Fruit fly (Drosophila melanogaster) whole organism, embryonic: ENCODE results near the gene CG43131.

Source experiments
- Asciz ChIP-seq: fragments of 200-800 bp; sonication (Bioruptor generic); optimal IDR thresholded peaks from 2 replicates; lab custom pipeline; 2017; ENCODE audit warnings: missing biosample characterization, mild to moderate bottlenecking, missing genetic modification characterization, missing genetic modification reagents
- Blimp-1 ChIP-seq: fragments of 200-800 bp; sonication (Bioruptor generic); optimal IDR thresholded peaks from 3 replicates; lab custom pipeline; 2018; ENCODE audit warnings: missing biosample characterization, missing genetic modification characterization, mild to moderate bottlenecking, moderate library complexity, missing genetic modification reagents
- CG12104 ChIP-seq: fragments of 200-800 bp; sonication (Bioruptor generic); optimal IDR thresholded peaks from 3 replicates; lab custom pipeline; 2016; ENCODE audit warnings: missing biosample characterization, missing genetic modification characterization
- CG12299 ChIP-seq: fragments of 200-800 bp; sonication (Bioruptor generic); optimal IDR thresholded peaks from 2 replicates; lab custom pipeline; 2018; ENCODE audit warnings: missing biosample characterization, mild to moderate bottlenecking, missing genetic modification characterization
- CG1233 ChIP-seq: fragments of 200-800 bp; sonication (Bioruptor generic); optimal IDR thresholded peaks from 4 replicates; lab custom pipeline; 2018; ENCODE audit warnings: missing biosample characterization, mild to moderate bottlenecking, missing genetic modification characterization
- CG13624 ChIP-seq: fragments of 200-800 bp; sonication (Bioruptor generic); optimal IDR thresholded peaks from 2 replicates; lab custom pipeline; 2016; ENCODE audit warnings: missing biosample characterization, missing genetic modification characterization
- CG17359 ChIP-seq: fragments of 200-800 bp; sonication (Bioruptor generic); optimal IDR thresholded peaks from 3 replicates; lab custom pipeline; 2018; ENCODE audit warnings: missing biosample characterization, mild to moderate bottlenecking, missing genetic modification characterization, moderate library complexity
- CG30431 ChIP-seq: fragments of 200-800 bp; sonication (Bioruptor generic); optimal IDR thresholded peaks from 2 replicates; lab custom pipeline; 2017; ENCODE audit warnings: missing biosample characterization, missing genetic modification characterization
- CG3065 ChIP-seq: fragments of 200-800 bp; sonication (Bioruptor generic); optimal IDR thresholded peaks from 2 replicates; lab custom pipeline; 2016; ENCODE audit warnings: missing biosample characterization, missing genetic modification characterization
- CG4424 ChIP-seq: fragments of 200-800 bp; sonication (Bioruptor generic); optimal IDR thresholded peaks from 3 replicates; lab custom pipeline; 2016; ENCODE audit warnings: missing biosample characterization, missing genetic modification characterization
- CG5180 ChIP-seq: fragments of 200-800 bp; sonication (Bioruptor generic); optimal IDR thresholded peaks from 3 replicates; lab custom pipeline; 2017; ENCODE audit warnings: missing biosample characterization, missing genetic modification characterization, mild to moderate bottlenecking, moderate library complexity, missing genetic modification reagents
- CG6765 ChIP-seq: fragments of 200-800 bp; sonication (Bioruptor generic); optimal IDR thresholded peaks from 3 replicates; lab custom pipeline; 2017; ENCODE audit warnings: missing biosample characterization, mild to moderate bottlenecking, missing genetic modification characterization
- CG8290 ChIP-seq, 3 experiments: fragments of 200-800 bp; sonication (Bioruptor generic); optimal IDR thresholded peaks; 2 replicates each; lab custom pipeline; 2016 to 2019; ENCODE audit warnings: missing biosample characterization in 3 of 3, missing genetic modification characterization in 3 of 3, mild to moderate bottlenecking in 2 of 3, moderate library complexity in 1 of 3
- CG9932 ChIP-seq: fragments of 200-800 bp; sonication (Bioruptor generic); IDR thresholded peaks from 2 replicates; pipeline ENCODE4 v1.3.6; 2022; ENCODE audit warnings: missing biosample characterization, missing genetic modification characterization
- ERR ChIP-seq: fragments of 200-800 bp; sonication (Bioruptor generic); optimal IDR thresholded peaks from 2 replicates; lab custom pipeline; 2016; ENCODE audit warnings: missing biosample characterization, missing genetic modification characterization
- Fer1 ChIP-seq: fragments of 200-800 bp; sonication (Bioruptor generic); optimal IDR thresholded peaks from 2 replicates; lab custom pipeline; 2017; ENCODE audit warnings: missing biosample characterization, mild to moderate bottlenecking, missing genetic modification characterization
- H2.0 ChIP-seq: fragments of 200-800 bp; sonication (Bioruptor generic); IDR thresholded peaks from 2 replicates; pipeline ENCODE4 v1.3.6; 2022; ENCODE audit warnings: missing biosample characterization, missing genetic modification characterization
- Hsf ChIP-seq: fragments of 200-800 bp; sonication (Bioruptor generic); optimal IDR thresholded peaks from 3 replicates; lab custom pipeline; 2016; ENCODE audit warnings: missing biosample characterization, missing genetic modification characterization
- Lim3 ChIP-seq: fragments of 200-800 bp; sonication (Bioruptor generic); IDR thresholded peaks from 2 replicates; pipeline ENCODE4 v1.3.6; 2022; ENCODE audit warnings: missing biosample characterization, missing genetic modification characterization
- MBD-R2 ChIP-seq: fragments of 200-800 bp; sonication (Bioruptor generic); IDR thresholded peaks from 2 replicates; pipeline ENCODE4 v1.3.6; 2022; ENCODE audit warnings: missing biosample characterization, missing genetic modification characterization
- Meics ChIP-seq: fragments of 200-800 bp; sonication (Bioruptor generic); optimal IDR thresholded peaks from 2 replicates; lab custom pipeline; 2017; ENCODE audit warnings: missing biosample characterization, mild to moderate bottlenecking, missing genetic modification characterization
- NK7.1 ChIP-seq: fragments of 200-800 bp; sonication (Bioruptor generic); optimal IDR thresholded peaks from 3 replicates; lab custom pipeline; 2016; ENCODE audit warnings: missing biosample characterization, missing genetic modification characterization
- Nf-YC ChIP-seq: fragments of 200-800 bp; optimal IDR thresholded peaks from 3 replicates; lab custom pipeline; 2019; ENCODE audit warnings: missing biosample characterization, mild to moderate bottlenecking, missing genetic modification characterization, moderate library complexity
- Oaz ChIP-seq: fragments of 200-800 bp; sonication (Bioruptor generic); IDR thresholded peaks from 2 replicates; pipeline ENCODE4 v1.3.6; 2022; ENCODE audit warnings: missing biosample characterization, missing genetic modification characterization
- Ptx1 ChIP-seq: fragments of 200-800 bp; sonication (Bioruptor generic); IDR thresholded peaks from 2 replicates; pipeline ENCODE4 v1.3.6; 2022; ENCODE audit warnings: missing biosample characterization, missing genetic modification characterization
- Sry-δ ChIP-seq: fragments of 200-800 bp; sonication (Bioruptor generic); optimal IDR thresholded peaks from 2 replicates; lab custom pipeline; 2016; ENCODE audit warnings: missing biosample characterization, missing genetic modification characterization
- Xrp1 ChIP-seq: fragments of 200-800 bp; sonication (Bioruptor generic); IDR thresholded peaks from 2 replicates; pipeline ENCODE4 v1.3.6; 2022; ENCODE audit warnings: missing biosample characterization, missing genetic modification characterization
- bigmax ChIP-seq: fragments of 200-800 bp; sonication (Bioruptor generic); optimal IDR thresholded peaks from 2 replicates; lab custom pipeline; 2018; ENCODE audit warnings: missing biosample characterization, mild to moderate bottlenecking, missing genetic modification characterization
- caup ChIP-seq: fragments of 200-800 bp; sonication (Bioruptor generic); optimal IDR thresholded peaks from 3 replicates; lab custom pipeline; 2017; ENCODE audit warnings: missing biosample characterization, mild to moderate bottlenecking, missing genetic modification characterization, moderate library complexity; ENCODE audit not compliant: severe bottlenecking
- chm ChIP-seq: fragments of 200-800 bp; sonication (Bioruptor generic); IDR thresholded peaks from 2 replicates; pipeline ENCODE4 v1.3.6; 2022; ENCODE audit warnings: missing biosample characterization, missing genetic modification characterization
- ci ChIP-seq: fragments of 200-800 bp; sonication (Bioruptor generic); IDR thresholded peaks from 3 replicates; pipeline ENCODE4 v1.3.6; 2022; ENCODE audit warnings: missing biosample characterization, missing genetic modification characterization
- dm ChIP-seq: fragments of 200-800 bp; sonication (Bioruptor generic); optimal IDR thresholded peaks from 3 replicates; lab custom pipeline; 2016; ENCODE audit warnings: missing biosample characterization, missing genetic modification characterization
- ftz-f1 ChIP-seq: fragments of 200-800 bp; sonication (Bioruptor generic); optimal IDR thresholded peaks from 2 replicates; lab custom pipeline; 2016; ENCODE audit warnings: missing biosample characterization, missing genetic modification characterization
- gce ChIP-seq: fragments of 200-800 bp; sonication (Bioruptor generic); IDR thresholded peaks from 3 replicates; pipeline ENCODE4 v1.3.6; 2022; ENCODE audit warnings: missing biosample characterization, missing genetic modification characterization
- jumu ChIP-seq: fragments of 200-800 bp; sonication (Bioruptor generic); optimal IDR thresholded peaks from 3 replicates; lab custom pipeline; 2016; ENCODE audit warnings: missing biosample characterization, missing genetic modification characterization
- kah ChIP-seq: fragments of 200-800 bp; sonication (Bioruptor generic); optimal IDR thresholded peaks from 2 replicates; lab custom pipeline; 2018; ENCODE audit warnings: missing biosample characterization, mild to moderate bottlenecking, missing genetic modification characterization
- lmd ChIP-seq: fragments of 200-800 bp; sonication (Bioruptor generic); IDR thresholded peaks from 2 replicates; pipeline ENCODE4 v1.3.6; 2022; ENCODE audit warnings: missing biosample characterization, missing genetic modification characterization
- lola ChIP-seq, 3 experiments: fragments of >200 bp in 2 of 3; fragments of 200-800 bp in 1 of 3; sonication (Bioruptor generic) in 1 of 3; optimal IDR thresholded peaks; 2 replicates each; lab custom pipeline; 2017 to 2019; ENCODE audit warnings: missing biosample characterization in 3 of 3, missing genetic modification characterization in 3 of 3, mild to moderate bottlenecking in 1 of 3, moderate library complexity in 1 of 3
- lov ChIP-seq, 2 experiments: fragments of 200-800 bp in 1 of 2; fragments of >200 bp in 1 of 2; sonication (Bioruptor generic) in 1 of 2; IDR thresholded peaks in 1 of 2; optimal IDR thresholded peaks in 1 of 2; 2 replicates in 1 of 2; 3 replicates in 1 of 2; pipeline versions ENCODE4 v1.3.6 to Lab custom; 2017 to 2022; ENCODE audit warnings: missing biosample characterization in 1 of 2, missing genetic modification characterization in 1 of 2
- mld ChIP-seq: fragments of 200-800 bp; sonication (Bioruptor generic); IDR thresholded peaks from 3 replicates; pipeline ENCODE4 v1.3.6; 2022; ENCODE audit warnings: missing biosample characterization, missing genetic modification characterization; ENCODE audit not compliant: partially characterized antibody
- odd ChIP-seq: fragments of 200-800 bp; sonication (Bioruptor generic); optimal IDR thresholded peaks from 2 replicates; lab custom pipeline; 2017; ENCODE audit warnings: missing biosample characterization, mild to moderate bottlenecking, missing genetic modification characterization
- otp ChIP-seq: fragments of 200-800 bp; sonication (Bioruptor generic); IDR thresholded peaks from 3 replicates; pipeline ENCODE4, ENCODE4 v1.3.6; 2022; ENCODE audit warnings: missing biosample characterization, missing genetic modification characterization
- pan ChIP-seq, 4 experiments: fragments of >200 bp in 3 of 4; fragments of 200-800 bp in 1 of 4; sonication (Bioruptor generic) in 1 of 4; optimal IDR thresholded peaks in 3 of 4; IDR thresholded peaks in 1 of 4; 2 replicates each; pipeline versions ENCODE4 v1.3.6 to Lab custom; 2017 to 2022; ENCODE audit warnings: missing biosample characterization in 2 of 4, missing genetic modification characterization in 2 of 4, mixed read lengths in 1 of 4
- pho ChIP-seq: fragments of 200-800 bp; sonication (Bioruptor generic); optimal IDR thresholded peaks from 2 replicates; lab custom pipeline; 2016; ENCODE audit warnings: missing biosample characterization, missing genetic modification characterization
- rib ChIP-seq: fragments of 200-800 bp; sonication (Bioruptor generic); IDR thresholded peaks from 2 replicates; pipeline ENCODE4 v1.3.6; 2022; ENCODE audit warnings: missing biosample characterization, missing genetic modification characterization
- sr ChIP-seq: fragments of 200-800 bp; sonication (Bioruptor generic); IDR thresholded peaks from 3 replicates; pipeline ENCODE4 v1.3.6; 2022; ENCODE audit warnings: missing biosample characterization, missing genetic modification characterization
- tap ChIP-seq: fragments of 200-800 bp; optimal IDR thresholded peaks from 3 replicates; lab custom pipeline; 2019; ENCODE audit warnings: missing biosample characterization, mild to moderate bottlenecking, missing genetic modification characterization, moderate library complexity
- unpg ChIP-seq: fragments of 200-800 bp; sonication (Bioruptor generic); optimal IDR thresholded peaks from 3 replicates; lab custom pipeline; 2018; ENCODE audit warnings: missing biosample characterization, mild to moderate bottlenecking, missing genetic modification characterization, moderate library complexity
- zen2 ChIP-seq: fragments of 200-800 bp; sonication (Bioruptor generic); IDR thresholded peaks from 3 replicates; pipeline ENCODE4 v1.3.6; 2022; ENCODE audit warnings: missing biosample characterization, missing genetic modification characterization; ENCODE audit not compliant: partially characterized antibody
- zf30C ChIP-seq: fragments of 200-800 bp; sonication (Bioruptor generic); optimal IDR thresholded peaks from 3 replicates; lab custom pipeline; 2018; ENCODE audit warnings: missing biosample characterization, mild to moderate bottlenecking, missing genetic modification characterization

CG43131 gene

DNA sequence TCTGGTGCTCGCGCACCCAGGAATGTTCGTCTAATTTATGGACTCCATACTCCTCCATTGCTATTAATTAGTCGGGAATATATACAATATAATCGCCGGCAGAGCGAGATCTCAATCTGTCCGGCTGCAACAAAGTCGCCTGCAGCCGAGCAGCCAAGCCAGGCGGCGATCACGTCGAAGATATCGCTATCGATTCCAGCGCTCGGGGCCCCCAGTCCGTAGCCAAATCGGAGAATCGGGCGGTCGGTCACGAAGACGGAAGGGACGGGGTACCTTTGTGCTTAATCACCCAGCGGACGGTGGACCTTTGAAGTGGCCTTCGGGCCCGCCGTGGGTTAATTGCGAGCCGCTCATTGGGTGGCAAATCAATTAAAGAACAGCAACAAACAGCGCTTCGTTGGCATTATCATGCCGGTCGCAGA, 43.3 kb downstream of the CG43131 start (continued):
- no peak for TF ChIP-seq CG9932 (GFP tag; lab: Robert Waterston, UW)
- no peak for TF ChIP-seq Sry-δ (GFP tag; lab: Kevin White, UChicago)
- no peak for TF ChIP-seq Xrp1
- no peak for TF ChIP-seq lola (GFP tag; optimal IDR thresholded peaks at IDR 0.05; lab: Kevin White, UChicago)
- no peak for TF ChIP-seq CG17359 (tag; lab: Kevin White, UChicago)
- no peak for TF ChIP-seq CG3065 (GFP tag; lab: Kevin White, UChicago)
- TF ChIP-seq bigmax (GFP tag; lab: Kevin White, UChicago) = no peak
- no peak for TF ChIP-seq Meics (GFP tag; lab: Kevin White, UChicago)
- no peak for TF ChIP-seq Fer1
- TF ChIP-seq Oaz (GFP tag; lab: Robert Waterston, UW) = no peak
- no peak for TF ChIP-seq Hsf (GFP tag; lab: Kevin White, UChicago)
- no peak for TF ChIP-seq Nf-YC (tag; lab: Kevin White, UChicago)
- TF ChIP-seq pan (optimal IDR thresholded peaks at IDR 0.05; lab: Kevin White, UChicago) = no peak
- TF ChIP-seq pan (GFP tag; optimal IDR thresholded peaks at IDR 0.05 in 1 of 2, IDR thresholded peaks at IDR 0.05 in 1 of 2) = peak in 1 of 2 experiments; percentile 43
- TF ChIP-seq gce (GFP tag; lab: Robert Waterston, UW) = no peak
- no peak for TF ChIP-seq CG1233
- TF ChIP-seq mld (GFP tag; lab: Robert Waterston, UW) = no peak
- TF ChIP-seq CG12299 (tag; lab: Kevin White, UChicago) = no peak
- TF ChIP-seq CG5180 (GFP tag; lab: Kevin White, UChicago) = no peak
- TF ChIP-seq ftz-f1 (GFP tag; lab: Kevin White, UChicago) = peak; percentile 21
- no peak for TF ChIP-seq ERR (GFP tag; lab: Kevin White, UChicago)
- TF ChIP-seq Blimp-1 (GFP tag; lab: Kevin White, UChicago) = no peak
- TF ChIP-seq CG13624 (GFP tag; lab: Kevin White, UChicago) = no peak
- no peak for TF ChIP-seq lov (optimal IDR thresholded peaks at IDR 0.05; lab: Kevin White, UChicago)
- TF ChIP-seq lov (GFP tag; IDR thresholded peaks at IDR 0.05; lab: Robert Waterston, UW) = no peak
- TF ChIP-seq pho (GFP tag; lab: Kevin White, UChicago) = no peak
- no peak for TF ChIP-seq NK7.1 (GFP tag; lab: Kevin White, UChicago)
- no peak for TF ChIP-seq tap (tag; lab: Kevin White, UChicago)
- no peak for TF ChIP-seq CG6765
- no peak for TF ChIP-seq unpg (GFP tag; lab: Kevin White, UChicago)
- TF ChIP-seq jumu (GFP tag; lab: Kevin White, UChicago) = no peak
- TF ChIP-seq ci = 0 out of 3 replicates have a peak, but pooled peaks have one; percentile 40
- TF ChIP-seq Ptx1 (GFP tag; lab: Robert Waterston, UW) = no peak
- no peak for TF ChIP-seq H2.0
- TF ChIP-seq Lim3 (GFP tag; lab: Robert Waterston, UW) = no peak
- TF ChIP-seq caup (GFP tag; lab: Kevin White, UChicago) = no peak
- no peak for TF ChIP-seq dm (GFP tag; lab: Kevin White, UChicago)
- TF ChIP-seq zf30C (GFP tag; lab: Kevin White, UChicago) = no peak
- TF ChIP-seq rib (GFP tag; lab: Robert Waterston, UW) = 0 out of 2 replicates have a peak, but pooled peaks have one; percentile 42
- no peak for TF ChIP-seq chm (GFP tag; lab: Robert Waterston, UW)
- TF ChIP-seq otp (GFP tag; lab: Robert Waterston, UW) = no peak
- 0 out of 3 replicates have a peak, but pooled peaks have one; percentile 26 for TF ChIP-seq zen2
- no peak for TF ChIP-seq CG4424 (GFP tag; lab: Kevin White, UChicago)
- no peak for TF ChIP-seq lmd (GFP tag; lab: Robert Waterston, UW)
- no peak for TF ChIP-seq sr
- no peak for TF ChIP-seq CG12104 (GFP tag; lab: Kevin White, UChicago)
- no peak for TF ChIP-seq Asciz (GFP tag; lab: Kevin White, UChicago)
- TF ChIP-seq CG8290 (GFP tag; optimal IDR thresholded peaks at IDR 0.05; lab: Kevin White, UChicago) = no peak
- no peak for TF ChIP-seq CG8290 (tag; optimal IDR thresholded peaks at IDR 0.05; lab: Kevin White, UChicago)
- TF ChIP-seq odd (GFP tag; lab: Kevin White, UChicago) = no peak
- no peak for TF ChIP-seq MBD-R2 (GFP tag; lab: Robert Waterston, UW)
- no peak for TF ChIP-seq kah (GFP tag; lab: Kevin White, UChicago)
- TF ChIP-seq CG30431 (GFP tag; lab: Kevin White, UChicago) = no peak
